Worm (Caenorhabditis elegans): ENCODE measurements around the gene Y69A2AR.32.
A peak's percentile ranks its signal among the peaks of the same experiment; 100 is the strongest.

Gene Y69A2AR.32

DNA sequence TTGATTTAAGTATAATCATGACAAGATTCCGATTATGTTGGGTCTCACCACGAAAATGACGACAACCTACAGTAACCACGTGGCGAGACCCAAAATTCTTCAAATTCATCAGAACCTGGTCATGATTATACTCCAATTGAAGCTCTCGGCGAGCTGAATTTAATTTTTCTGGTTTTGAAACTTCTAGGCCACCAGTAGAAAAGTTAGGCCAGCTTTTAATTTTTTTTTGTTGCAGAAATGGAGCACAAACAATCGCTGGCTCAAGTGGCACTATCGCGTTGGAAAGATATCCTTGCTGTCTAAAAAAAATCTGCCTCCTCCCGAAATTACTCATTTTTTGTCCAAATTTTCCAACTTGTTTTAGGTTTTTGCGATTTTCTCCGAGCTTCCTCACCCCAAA, 3.7 kb upstream of the Y69A2AR.32 start:
- TF ChIP-seq aha-1 (tag) (peak; percentile 91), gei-8 (GFP tag; optimal IDR thresholded peaks at IDR 0.05) (no peak), dve-1 (tag; optimal IDR thresholded peaks at IDR 0.05; ENCODE audit: insufficient read depth) (no peak)

DNA sequence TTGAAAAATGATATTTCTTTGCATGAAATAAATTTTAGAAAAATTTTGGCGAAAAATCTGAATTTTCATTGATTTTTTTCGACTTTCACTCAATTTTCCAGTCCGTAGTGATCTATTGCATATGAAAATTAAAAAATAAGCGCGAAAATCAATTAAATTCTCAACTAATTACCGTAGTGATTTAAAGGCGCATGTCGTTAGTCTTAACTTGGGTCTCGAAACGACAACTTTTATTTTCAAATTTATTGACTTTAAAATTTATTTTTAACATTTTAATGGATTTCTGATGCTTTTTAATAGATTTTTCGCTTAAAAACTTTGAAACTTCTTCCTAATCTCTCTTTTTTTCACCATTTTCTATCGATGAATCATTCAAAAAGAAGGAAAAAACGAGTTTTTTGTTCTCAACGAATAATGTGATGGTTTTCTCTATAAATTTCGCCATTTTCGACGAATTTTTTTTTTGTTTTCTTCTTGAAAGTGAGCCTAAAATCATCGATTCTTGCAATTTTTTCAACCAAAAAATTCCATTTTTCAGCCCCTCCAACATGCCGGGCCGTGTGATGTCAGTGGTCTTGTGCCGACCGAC, 2.6 kb upstream of the Y69A2AR.32 start, which contains the start of gene vamp-7:
TSS of gene vamp-7 (plus strand) at position 539 of the 589 bp plus-strand sequence.
- peak; percentile 37 for TF ChIP-seq T20F7.1 (GFP tag; optimal IDR thresholded peaks at IDR 0.05)
- TF ChIP-seq pqm-1 (tag; optimal IDR thresholded peaks at IDR 0.05): no peak
- TF ChIP-seq daf-16 (GFP tag; optimal IDR thresholded peaks at IDR 0.05): no peak
- TF ChIP-seq daf-16 (tag; optimal IDR thresholded peaks at IDR 0.05): peak; percentile 5
- peak; percentile 41 for TF ChIP-seq lin-38 (GFP tag; IDR thresholded peaks at IDR 0.05)
- TF ChIP-seq zfp-3 (GFP tag; conservative IDR thresholded peaks at IDR 0.05): 0 out of 2 replicates have a peak, but pooled peaks have one; percentile 40
- TF ChIP-seq ama-1 (optimal IDR thresholded peaks at IDR 0.05): peak; percentile 4
- TF ChIP-seq mep-1 (tag; optimal IDR thresholded peaks at IDR 0.05): peak; percentile 48
- peak; percentile 72 for TF ChIP-seq Y48G9A.11 (GFP tag; IDR thresholded peaks at IDR 0.05)
- no peak for TF ChIP-seq zag-1 (tag; optimal IDR thresholded peaks at IDR 0.05)
- peak; percentile 11 for TF ChIP-seq sdz-12 (GFP tag; optimal IDR thresholded peaks at IDR 0.05)
- TF ChIP-seq lir-3 (tag; optimal IDR thresholded peaks at IDR 0.05): no peak
- 0 out of 2 replicates have a peak, but pooled peaks have one; percentile 27 for TF ChIP-seq D1046.2 (GFP tag; IDR thresholded peaks at IDR 0.05)
- TF ChIP-seq nhr-6 (tag; optimal IDR thresholded peaks at IDR 0.05): no peak
- peak; percentile 27 for TF ChIP-seq unc-130 (GFP tag; optimal IDR thresholded peaks at IDR 0.05)
- peak; percentile 3 for TF ChIP-seq mes-2 (tag; optimal IDR thresholded peaks at IDR 0.05; ENCODE audit: poor library complexity, severe bottlenecking)
- peak; percentile 47 for TF ChIP-seq aha-1 (tag)
- no peak for TF ChIP-seq egl-43 (GFP tag; IDR thresholded peaks at IDR 0.05)
- TF ChIP-seq lin-15B (tag; optimal IDR thresholded peaks at IDR 0.05): no peak

DNA sequence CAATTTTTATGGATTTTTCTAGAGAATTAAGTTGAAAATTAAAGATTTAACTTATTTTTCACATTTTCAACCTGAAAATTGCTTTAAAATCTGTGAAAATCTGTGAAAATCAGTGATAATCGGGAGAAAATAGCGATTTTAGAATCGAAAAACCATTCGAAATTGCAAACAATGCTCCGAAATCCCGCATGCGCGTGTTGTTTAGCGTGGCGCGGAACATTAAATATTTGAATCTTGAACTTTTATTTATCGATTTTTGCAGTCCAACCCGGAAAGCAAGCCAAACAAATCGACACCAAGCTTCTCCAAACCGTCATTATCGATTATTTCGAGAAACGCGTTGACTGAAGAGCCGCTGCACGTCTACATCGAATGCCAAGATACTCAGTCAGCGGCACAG, 738 bp downstream of the Y69A2AR.32 start:
- TF ChIP-seq nhr-48 (tag; optimal IDR thresholded peaks at IDR 0.05) (no peak), ceh-28 (tag; optimal IDR thresholded peaks at IDR 0.05) (peak; percentile 29), T20F7.1 (GFP tag; optimal IDR thresholded peaks at IDR 0.05) (peak; percentile 45), tag-97 (GFP tag; IDR thresholded peaks at IDR 0.05) (no peak), lin-13 (GFP tag; optimal IDR thresholded peaks at IDR 0.05) (no peak), F10B5.3 (tag; optimal IDR thresholded peaks at IDR 0.05) (no peak), fkh-10 (GFP tag; optimal IDR thresholded peaks at IDR 0.05) (no peak), T26A8.4 (GFP tag; IDR thresholded peaks at IDR 0.05) (no peak), set-16 (GFP tag; IDR thresholded peaks at IDR 0.05) (no peak), attf-4 (tag; optimal IDR thresholded peaks at IDR 0.05) (no peak), spr-1 (tag; optimal IDR thresholded peaks at IDR 0.05) (no peak), nhr-237 (tag; optimal IDR thresholded peaks at IDR 0.05) (no peak), Y48G9A.11 (GFP tag; IDR thresholded peaks at IDR 0.05) (peak; percentile 94), lir-3 (tag; optimal IDR thresholded peaks at IDR 0.05) (no peak), hlh-11 (tag; optimal IDR thresholded peaks at IDR 0.05) (no peak), nhr-41 (GFP tag; IDR thresholded peaks at IDR 0.05) (no peak), spr-3 (GFP tag; optimal IDR thresholded peaks at IDR 0.05) (no peak), egl-27 (tag; optimal IDR thresholded peaks at IDR 0.05) (no peak), nhr-77 (tag; optimal IDR thresholded peaks at IDR 0.05) (no peak), zip-2 (tag; optimal IDR thresholded peaks at IDR 0.05) (no peak)
